Worm (Caenorhabditis elegans): ENCODE measurements around the gene W03C9.2.

W03C9.2 gene

ce11 chrII:11968275-11968674 is 6.1 kb downstream of the W03C9.2 start, which contains the start of gene mex-1:
Gene mex-1 (plus strand): TSS chrII:11968637.
- TF ChIP-seq rnt-1 (tag; optimal IDR thresholded peaks at IDR 0.05) (no peak), hlh-4 (tag; optimal IDR thresholded peaks at IDR 0.05) (no peak), ztf-11 (tag; optimal IDR thresholded peaks at IDR 0.05) (no peak), aly-2 (tag; optimal IDR thresholded peaks at IDR 0.05) (no peak), ets-5 (GFP tag; IDR thresholded peaks at IDR 0.05) (no peak), mep-1 (tag; optimal IDR thresholded peaks at IDR 0.05) (no peak), lir-3 (tag; optimal IDR thresholded peaks at IDR 0.05; ENCODE audit: poor library complexity) (no peak), swsn-7 (tag; optimal IDR thresholded peaks at IDR 0.05) (no peak), vab-15 (tag; optimal IDR thresholded peaks at IDR 0.05) (no peak), ces-1 (GFP tag; optimal IDR thresholded peaks at IDR 0.05) (no peak), skn-1 (tag; optimal IDR thresholded peaks at IDR 0.05) (no peak), lin-39 (tag; optimal IDR thresholded peaks at IDR 0.05) (no peak), unc-62 (GFP tag; optimal IDR thresholded peaks at IDR 0.05) (no peak), nhr-28 (tag; optimal IDR thresholded peaks at IDR 0.05) (no peak)

DNA sequence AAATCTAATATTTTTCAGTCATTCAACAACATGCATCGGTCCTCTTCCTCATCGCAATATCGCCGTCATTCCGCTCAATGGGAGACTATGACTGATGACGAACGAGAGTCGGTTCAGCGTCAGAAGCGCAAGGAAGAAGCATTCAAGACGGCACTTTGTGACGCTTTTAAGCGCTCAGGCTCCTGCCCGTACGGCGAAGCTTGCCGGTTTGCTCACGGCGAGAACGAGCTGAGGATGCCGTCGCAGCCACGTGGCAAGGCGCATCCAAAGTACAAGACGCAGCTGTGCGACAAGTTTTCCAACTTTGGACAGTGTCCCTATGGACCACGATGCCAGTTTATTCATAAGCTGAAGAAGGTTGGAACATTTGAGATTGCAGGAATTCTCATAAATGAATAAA is 6.9 kb downstream of the W03C9.2 start:
- TF ChIP-seq lin-13 (GFP tag; optimal IDR thresholded peaks at IDR 0.05) (no peak), ama-1 (optimal IDR thresholded peaks at IDR 0.05) (no peak), egl-13 (tag; optimal IDR thresholded peaks at IDR 0.05) (no peak), ztf-4 (tag; optimal IDR thresholded peaks at IDR 0.05) (no peak), sox-4 (tag; optimal IDR thresholded peaks at IDR 0.05) (no peak), efl-1 (optimal IDR thresholded peaks at IDR 0.05) (no peak), efl-1 (GFP tag; optimal IDR thresholded peaks at IDR 0.05 in 1 of 2) (no peak), nhr-71 (tag; optimal IDR thresholded peaks at IDR 0.05) (no peak), ets-5 (GFP tag; IDR thresholded peaks at IDR 0.05) (no peak), mdl-1 (tag; optimal IDR thresholded peaks at IDR 0.05) (no peak), unc-62 (GFP tag; optimal IDR thresholded peaks at IDR 0.05) (no peak), nhr-11 (tag; optimal IDR thresholded peaks at IDR 0.05) (no peak), lin-39 (tag; optimal IDR thresholded peaks at IDR 0.05) (no peak), dpl-1 (GFP tag; optimal IDR thresholded peaks at IDR 0.05) (no peak), aly-2 (tag; optimal IDR thresholded peaks at IDR 0.05) (no peak), hpl-2 (GFP tag; optimal IDR thresholded peaks at IDR 0.05) (no peak), irx-1 (tag; optimal IDR thresholded peaks at IDR 0.05) (no peak), elt-3 (tag; optimal IDR thresholded peaks at IDR 0.05) (no peak), rnt-1 (tag; optimal IDR thresholded peaks at IDR 0.05) (no peak), blmp-1 (tag; optimal IDR thresholded peaks at IDR 0.05) (no peak)

- TF ChIP-seq ceh-82 (tag; optimal IDR thresholded peaks at IDR 0.05) (no peak), lin-13 (GFP tag; optimal IDR thresholded peaks at IDR 0.05) (no peak), unc-62 (GFP tag; optimal IDR thresholded peaks at IDR 0.05) (no peak), skn-1 (tag; optimal IDR thresholded peaks at IDR 0.05) (no peak), fkh-8 (tag; optimal IDR thresholded peaks at IDR 0.05) (no peak), blmp-1 (tag; optimal IDR thresholded peaks at IDR 0.05) (no peak), efl-3 (GFP tag; optimal IDR thresholded peaks at IDR 0.05) (no peak), ama-1 (optimal IDR thresholded peaks at IDR 0.05) (no peak), grh-1 (GFP tag; IDR thresholded peaks at IDR 0.05) (no peak), lin-39 (tag; optimal IDR thresholded peaks at IDR 0.05) (no peak), ets-5 (GFP tag; IDR thresholded peaks at IDR 0.05) (no peak), fkh-4 (tag; optimal IDR thresholded peaks at IDR 0.05; ENCODE audit: borderline replicate concordance) (no peak), egl-27 (tag; optimal IDR thresholded peaks at IDR 0.05) (no peak), nhr-84 (tag; optimal IDR thresholded peaks at IDR 0.05) (no peak)
These were observed 9.0 kb downstream of the W03C9.2 start for ce11 chrII:11971009-11971636.

- TF ChIP-seq lsy-2 (tag; optimal IDR thresholded peaks at IDR 0.05) (no peak), lin-39 (tag; optimal IDR thresholded peaks at IDR 0.05) (no peak), nhr-28 (tag; optimal IDR thresholded peaks at IDR 0.05) (no peak), lin-35 (GFP tag; optimal IDR thresholded peaks at IDR 0.05) (no peak), nhr-77 (tag; optimal IDR thresholded peaks at IDR 0.05) (no peak), tbx-2 (tag; optimal IDR thresholded peaks at IDR 0.05) (no peak), alr-1 (tag; optimal IDR thresholded peaks at IDR 0.05; ENCODE audit: borderline replicate concordance) (no peak), swsn-7 (tag; optimal IDR thresholded peaks at IDR 0.05) (no peak), ceh-63 (GFP tag; optimal IDR thresholded peaks at IDR 0.05) (no peak), unc-62 (GFP tag; optimal IDR thresholded peaks at IDR 0.05) (no peak), mab-9 (GFP tag; IDR thresholded peaks at IDR 0.05) (no peak), xbp-1 (tag; optimal IDR thresholded peaks at IDR 0.05) (no peak), sup-37 (GFP tag; optimal IDR thresholded peaks at IDR 0.05) (no peak), irx-1 (tag; optimal IDR thresholded peaks at IDR 0.05) (no peak), pax-3 (tag; optimal IDR thresholded peaks at IDR 0.05) (no peak), rnt-1 (tag; optimal IDR thresholded peaks at IDR 0.05) (no peak), egl-27 (tag; optimal IDR thresholded peaks at IDR 0.05) (no peak), nhr-12 (tag; optimal IDR thresholded peaks at IDR 0.05) (no peak), ama-1 (optimal IDR thresholded peaks at IDR 0.05) (no peak)
These were observed 10.1 kb downstream of the W03C9.2 start for ce11 chrII:11972266-11972665.
